Fruit fly (Drosophila melanogaster) whole organism, prepupa: ENCODE data around the gene CG14963.

Experiments used
- Blimp-1 ChIP-seq: fragments of 200-800 bp; sonication (Bioruptor generic); optimal IDR thresholded peaks from 3 replicates; lab custom pipeline; 2017; ENCODE audit warnings: missing biosample characterization, missing genetic modification characterization, mild to moderate bottlenecking, moderate library complexity, missing genetic modification reagents
- CG10631 ChIP-seq: fragments of 200-800 bp; sonication (Bioruptor generic); optimal IDR thresholded peaks from 2 replicates; lab custom pipeline; 2016; ENCODE audit warnings: missing biosample characterization, missing genetic modification characterization
- CG10669 ChIP-seq: fragments of 200-800 bp; sonication (Bioruptor generic); optimal IDR thresholded peaks from 3 replicates; lab custom pipeline; 2018; ENCODE audit warnings: missing biosample characterization, mild to moderate bottlenecking, missing genetic modification characterization, moderate library complexity
- CG11294 ChIP-seq: fragments of 200-800 bp; sonication (Bioruptor generic); IDR thresholded peaks from 2 replicates; pipeline ENCODE4 v1.3.6; 2022; ENCODE audit warnings: missing biosample characterization, missing genetic modification characterization
- CG11762 ChIP-seq: fragments of 200-800 bp; sonication (Bioruptor generic); optimal IDR thresholded peaks from 3 replicates; lab custom pipeline; 2016; ENCODE audit warnings: missing biosample characterization, missing genetic modification characterization; ENCODE audit not compliant: insufficient read depth
- CG11902 ChIP-seq: fragments of 200-800 bp; sonication (Bioruptor generic); optimal IDR thresholded peaks from 3 replicates; lab custom pipeline; 2016; ENCODE audit warnings: missing biosample characterization, missing genetic modification characterization
- CG15336 ChIP-seq: fragments of 200-800 bp; sonication (Bioruptor generic); IDR thresholded peaks from 2 replicates; pipeline ENCODE4 v1.3.6; 2022; ENCODE audit warnings: missing biosample characterization, missing genetic modification characterization
- CG1621 ChIP-seq: fragments of 200-800 bp; sonication (Bioruptor generic); optimal IDR thresholded peaks from 3 replicates; lab custom pipeline; 2018; ENCODE audit warnings: missing biosample characterization, mild to moderate bottlenecking, missing genetic modification characterization
- CG16779 ChIP-seq: fragments of 200-800 bp; sonication (Bioruptor generic); optimal IDR thresholded peaks from 3 replicates; lab custom pipeline; 2017; ENCODE audit warnings: missing biosample characterization, mild to moderate bottlenecking, missing genetic modification characterization
- CG3032 ChIP-seq: fragments of 200-800 bp; optimal IDR thresholded peaks from 2 replicates; lab custom pipeline; 2019; ENCODE audit warnings: missing biosample characterization, mild to moderate bottlenecking, missing genetic modification characterization, moderate library complexity
- CG31627 ChIP-seq: fragments of 200-800 bp; sonication (Bioruptor generic); optimal IDR thresholded peaks from 3 replicates; lab custom pipeline; 2016; ENCODE audit warnings: missing biosample characterization, missing genetic modification characterization
- CG32006 ChIP-seq: fragments of 200-800 bp; sonication (Bioruptor generic); optimal IDR thresholded peaks from 3 replicates; lab custom pipeline; 2017; ENCODE audit warnings: missing biosample characterization, mild to moderate bottlenecking, missing genetic modification characterization
- CG3919 ChIP-seq: fragments of 200-800 bp; sonication (Bioruptor generic); optimal IDR thresholded peaks from 3 replicates; lab custom pipeline; 2016; ENCODE audit warnings: missing biosample characterization, missing genetic modification characterization
- CG4318 ChIP-seq: fragments of 200-800 bp; sonication (Bioruptor generic); optimal IDR thresholded peaks from 3 replicates; lab custom pipeline; 2017; ENCODE audit warnings: missing biosample characterization, mild to moderate bottlenecking, missing genetic modification characterization
- CG6163 ChIP-seq: fragments of 200-800 bp; sonication (Bioruptor generic); IDR thresholded peaks from 3 replicates; pipeline ENCODE4 v1.3.6; 2022; ENCODE audit warnings: missing biosample characterization, missing genetic modification characterization
- CG6792 ChIP-seq: fragments of 200-800 bp; sonication (Bioruptor generic); optimal IDR thresholded peaks from 3 replicates; lab custom pipeline; 2016; ENCODE audit warnings: missing biosample characterization, missing genetic modification characterization
- CG6854 ChIP-seq: fragments of 200-800 bp; sonication (Bioruptor generic); optimal IDR thresholded peaks from 2 replicates; lab custom pipeline; 2017; ENCODE audit warnings: missing biosample characterization, mild to moderate bottlenecking, missing genetic modification characterization
- CG7368 ChIP-seq: fragments of 200-800 bp; sonication (Bioruptor generic); optimal IDR thresholded peaks from 3 replicates; lab custom pipeline; 2016; ENCODE audit warnings: missing biosample characterization, missing genetic modification characterization
- CG8119 ChIP-seq: fragments of 200-800 bp; sonication (Bioruptor generic); IDR thresholded peaks from 3 replicates; pipeline ENCODE4 v1.3.6; 2022; ENCODE audit warnings: missing biosample characterization, missing genetic modification characterization
- CG8319 ChIP-seq: fragments of 200-800 bp; sonication (Bioruptor generic); optimal IDR thresholded peaks from 3 replicates; lab custom pipeline; 2016; ENCODE audit warnings: missing biosample characterization, missing genetic modification characterization
- CG8632 ChIP-seq: fragments of 200-800 bp; sonication (Bioruptor generic); optimal IDR thresholded peaks from 3 replicates; lab custom pipeline; 2016; ENCODE audit warnings: missing biosample characterization, missing genetic modification characterization
- Eip75B ChIP-seq: fragments of 200-800 bp; sonication (Bioruptor generic); optimal IDR thresholded peaks from 3 replicates; lab custom pipeline; 2016; ENCODE audit warnings: missing biosample characterization, missing genetic modification characterization
- Eip78C ChIP-seq: fragments of 200-800 bp; sonication (Bioruptor generic); peaks from one replicate; lab custom pipeline; 2016; ENCODE audit warnings: missing biosample characterization, missing genetic modification characterization
- Eip93F ChIP-seq: fragments of 200-800 bp; sonication (Bioruptor generic); optimal IDR thresholded peaks from 2 replicates; lab custom pipeline; 2016; ENCODE audit warnings: missing biosample characterization, mild to moderate bottlenecking, missing genetic modification characterization
- Ets21C ChIP-seq: fragments of 200-800 bp; sonication (Bioruptor generic); optimal IDR thresholded peaks from 3 replicates; lab custom pipeline; 2016; ENCODE audit warnings: missing biosample characterization, missing genetic modification characterization
- Ets96B ChIP-seq: fragments of 200-800 bp; optimal IDR thresholded peaks from 2 replicates; lab custom pipeline; 2019; ENCODE audit warnings: missing biosample characterization, mild to moderate bottlenecking, missing genetic modification characterization, moderate library complexity
- Gug ChIP-seq: fragments of 200-800 bp; sonication (Bioruptor generic); IDR thresholded peaks from 2 replicates; pipeline ENCODE4 v1.3.6; 2022; ENCODE audit warnings: missing biosample characterization, missing genetic modification characterization
- Hr38 ChIP-seq: sonication (Bioruptor generic); optimal IDR thresholded peaks from 2 replicates; lab custom pipeline; 2016; ENCODE audit warnings: missing biosample characterization, missing genetic modification characterization
- Hr4 ChIP-seq: fragments of 200-800 bp; sonication (Bioruptor generic); optimal IDR thresholded peaks from 3 replicates; lab custom pipeline; 2016; ENCODE audit warnings: missing biosample characterization, missing genetic modification characterization
- Met ChIP-seq: fragments of 200-800 bp; sonication (Bioruptor generic); optimal IDR thresholded peaks from 3 replicates; lab custom pipeline; 2016; ENCODE audit warnings: missing biosample characterization, missing genetic modification characterization
- OdsH ChIP-seq: fragments of 200-800 bp; sonication (Bioruptor generic); optimal IDR thresholded peaks from 3 replicates; lab custom pipeline; 2016; ENCODE audit warnings: missing biosample characterization, missing genetic modification characterization
- Sox102F ChIP-seq: fragments of 200-800 bp; sonication (Bioruptor generic); optimal IDR thresholded peaks from 2 replicates; lab custom pipeline; 2016; ENCODE audit warnings: missing biosample characterization, mild to moderate bottlenecking, missing genetic modification characterization
- Sox14 ChIP-seq: fragments of 200-800 bp; sonication (Bioruptor generic); optimal IDR thresholded peaks from 3 replicates; lab custom pipeline; 2016; ENCODE audit warnings: missing biosample characterization, missing genetic modification characterization
- Sox15 ChIP-seq: fragments of 200-800 bp; sonication (Bioruptor generic); optimal IDR thresholded peaks from 3 replicates; lab custom pipeline; 2016; ENCODE audit warnings: missing biosample characterization, missing genetic modification characterization
- achi ChIP-seq: fragments of 200-800 bp; sonication (Bioruptor generic); optimal IDR thresholded peaks from 3 replicates; lab custom pipeline; 2016; ENCODE audit warnings: missing biosample characterization, missing genetic modification characterization
- acj6 ChIP-seq: fragments of 200-800 bp; sonication (Bioruptor generic); optimal IDR thresholded peaks from 3 replicates; lab custom pipeline; 2016; ENCODE audit warnings: missing biosample characterization, missing genetic modification characterization
- cyc ChIP-seq: fragments of 200-800 bp; sonication (Bioruptor generic); optimal IDR thresholded peaks from 3 replicates; lab custom pipeline; 2016; ENCODE audit warnings: missing biosample characterization, missing genetic modification characterization
- dac ChIP-seq: fragments of 200-800 bp; sonication (Bioruptor generic); optimal IDR thresholded peaks from 2 replicates; lab custom pipeline; 2017; ENCODE audit warnings: missing biosample characterization, mild to moderate bottlenecking, missing genetic modification characterization
- dsx ChIP-seq: fragments of 200-800 bp; optimal IDR thresholded peaks from 3 replicates; lab custom pipeline; 2019; ENCODE audit warnings: missing biosample characterization, mild to moderate bottlenecking, missing genetic modification characterization, moderate library complexity; ENCODE audit not compliant: poor library complexity, severe bottlenecking
- eg ChIP-seq: fragments of 200-800 bp; sonication (Bioruptor generic); IDR thresholded peaks from 3 replicates; pipeline ENCODE4 v1.3.6; 2022; ENCODE audit warnings: missing biosample characterization, missing genetic modification characterization
- esn ChIP-seq: fragments of 200-800 bp; sonication (Bioruptor generic); optimal IDR thresholded peaks from 2 replicates; lab custom pipeline; 2016; ENCODE audit warnings: missing biosample characterization, mild to moderate bottlenecking, missing genetic modification characterization, moderate library complexity
- fd59A ChIP-seq: fragments of 200-800 bp; sonication (Bioruptor generic); optimal IDR thresholded peaks from 2 replicates; lab custom pipeline; 2017; ENCODE audit warnings: missing biosample characterization, mild to moderate bottlenecking, missing genetic modification characterization, missing genetic modification reagents
- fkh ChIP-seq: fragments of 200-800 bp; sonication (Bioruptor generic); optimal IDR thresholded peaks from 3 replicates; lab custom pipeline; 2017; ENCODE audit warnings: missing biosample characterization, mild to moderate bottlenecking, missing genetic modification characterization, moderate library complexity
- net ChIP-seq: fragments of 200-800 bp; sonication (Bioruptor generic); optimal IDR thresholded peaks from 3 replicates; lab custom pipeline; 2016; ENCODE audit warnings: missing biosample characterization, missing genetic modification characterization
- pdm3 ChIP-seq: fragments of 200-800 bp; sonication (Bioruptor generic); optimal IDR thresholded peaks from 3 replicates; lab custom pipeline; 2016; ENCODE audit warnings: missing biosample characterization, missing genetic modification characterization
- salr ChIP-seq, 2 experiments: fragments of 200-800 bp; sonication (Bioruptor generic); optimal IDR thresholded peaks; 3 replicates each; lab custom pipeline; 2016 to 2018; ENCODE audit warnings: missing biosample characterization in 2 of 2, missing genetic modification characterization in 2 of 2, mild to moderate bottlenecking in 1 of 2
- spab ChIP-seq: fragments of 200-800 bp; sonication (Bioruptor generic); optimal IDR thresholded peaks from 2 replicates; lab custom pipeline; 2017; ENCODE audit warnings: missing biosample characterization, mild to moderate bottlenecking, missing genetic modification characterization, missing genetic modification reagents
- svp ChIP-seq: fragments of 200-800 bp; sonication (Bioruptor generic); peaks from one replicate; lab custom pipeline; 2016; ENCODE audit warnings: missing biosample characterization, missing genetic modification characterization
- topi ChIP-seq: fragments of 200-800 bp; sonication (Bioruptor generic); optimal IDR thresholded peaks from 3 replicates; lab custom pipeline; 2016; ENCODE audit warnings: missing biosample characterization, missing genetic modification characterization

CG14963 gene

DNA sequence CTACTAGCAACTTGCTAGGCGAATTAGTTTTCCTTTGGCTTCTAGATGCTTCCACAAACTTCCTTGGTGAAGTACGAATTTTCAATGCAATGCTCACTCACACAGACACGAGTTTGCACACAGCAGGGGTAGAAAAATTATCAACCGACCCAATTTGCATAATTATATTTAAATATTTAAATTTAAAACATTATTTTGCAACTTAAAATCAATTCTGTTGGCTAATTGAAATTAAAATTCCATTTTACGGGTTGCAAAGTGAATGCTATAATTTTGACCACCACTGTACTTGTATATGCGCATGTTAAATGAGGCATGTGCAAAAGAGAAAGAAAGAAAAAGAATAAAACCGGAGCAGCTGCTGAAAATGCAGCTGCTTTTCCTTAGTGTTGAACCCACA is 21.7 kb upstream of the CG14963 start (continued):
- peak; percentile 74 for TF ChIP-seq CG6854 (GFP tag; lab: Kevin White, UChicago)
- TF ChIP-seq Sox102F (GFP tag; lab: Kevin White, UChicago), result peak; percentile 97
- peak; percentile 94 for TF ChIP-seq CG4318 (GFP tag; lab: Kevin White, UChicago)
- peak; percentile 98 for TF ChIP-seq Gug (GFP tag; lab: Robert Waterston, UW)
- peak; percentile 99 for TF ChIP-seq CG6163
- TF ChIP-seq CG3032 (tag; lab: Kevin White, UChicago), result peak; percentile 91
- TF ChIP-seq pdm3 (GFP tag; lab: Kevin White, UChicago), result peak; percentile 97
- peak; percentile 94 for TF ChIP-seq Sox14 (GFP tag; lab: Kevin White, UChicago)
- TF ChIP-seq, all 60 proteins: peak for 59

DNA sequence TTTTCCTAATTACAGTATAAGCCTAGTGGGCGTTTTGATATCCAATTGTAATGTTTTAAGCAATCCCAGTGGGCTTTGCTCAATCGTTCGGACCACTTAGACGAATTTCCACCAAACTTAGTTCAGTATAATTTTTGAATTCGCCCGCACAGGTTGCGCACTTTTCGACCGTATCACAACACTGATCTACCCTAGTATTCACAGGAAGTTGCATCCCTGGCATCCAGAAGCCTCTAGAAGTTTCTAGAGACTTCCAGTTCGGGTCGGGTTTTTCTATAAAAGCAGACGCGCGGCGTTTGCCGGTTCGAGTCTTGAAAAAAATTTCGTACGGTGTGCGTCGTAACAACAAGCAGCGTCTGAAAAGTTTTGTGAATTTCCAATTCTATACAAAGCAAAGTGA is 20.6 kb upstream of the CG14963 start, which contains the start of gene Hsp83:
Hsp83 (plus strand) TSS at position 58 of the 400 bp plus-strand sequence.
- peak; percentile 92 for TF ChIP-seq CG8632 (GFP tag; lab: Kevin White, UChicago)
- peak; percentile 99 for TF ChIP-seq Eip78C
- TF ChIP-seq CG8119 (GFP tag; lab: Robert Waterston, UW), result peak; percentile 82
- peak; percentile 79 for TF ChIP-seq spab (GFP tag; lab: Kevin White, UChicago)
- TF ChIP-seq Hr4 (GFP tag; lab: Kevin White, UChicago), result peak; percentile 72
- TF ChIP-seq Ets96B (tag; lab: Kevin White, UChicago), result peak; percentile 68
- peak; percentile 96 for TF ChIP-seq CG7368 (GFP tag; lab: Kevin White, UChicago)
- TF ChIP-seq CG3032 (tag; lab: Kevin White, UChicago), result peak; percentile 82
- TF ChIP-seq CG8319, result peak; percentile 89
- peak; percentile 88 for TF ChIP-seq pdm3 (GFP tag; lab: Kevin White, UChicago)
- TF ChIP-seq acj6, result peak; percentile 85
- peak; percentile 84 for TF ChIP-seq OdsH (GFP tag; lab: Kevin White, UChicago)
- TF ChIP-seq salr (GFP tag; optimal IDR thresholded peaks at IDR 0.05; lab: Kevin White, UChicago), result peak; percentile 3 to 90
- peak; percentile 90 for TF ChIP-seq CG10669 (GFP tag; lab: Kevin White, UChicago)
- peak; percentile 91 for TF ChIP-seq Blimp-1 (GFP tag; lab: Kevin White, UChicago)
- peak; percentile 72 for TF ChIP-seq CG15336 (GFP tag; lab: Robert Waterston, UW)
- TF ChIP-seq topi (GFP tag; lab: Kevin White, UChicago), result peak; percentile 92
- TF ChIP-seq Sox102F (GFP tag; lab: Kevin White, UChicago), result peak; percentile 98
- peak; percentile 82 for TF ChIP-seq fkh (GFP tag; lab: Kevin White, UChicago)
- TF ChIP-seq Hr38, result no peak
- peak; percentile 96 for TF ChIP-seq net (GFP tag; lab: Kevin White, UChicago)
- peak; percentile 94 for TF ChIP-seq eg (GFP tag; lab: Robert Waterston, UW)
- TF ChIP-seq cyc (GFP tag; lab: Kevin White, UChicago), result peak; percentile 90
- peak; percentile 77 for TF ChIP-seq CG10631 (GFP tag; lab: Kevin White, UChicago)
- peak; percentile 34 for TF ChIP-seq CG4318 (GFP tag; lab: Kevin White, UChicago)
- TF ChIP-seq Eip75B, result peak; percentile 95
- peak; percentile 76 for TF ChIP-seq Ets21C
- TF ChIP-seq CG16779 (tag; lab: Kevin White, UChicago), result peak; percentile 98
- peak; percentile 69 for TF ChIP-seq CG32006 (GFP tag; lab: Kevin White, UChicago)
- peak; percentile 94 for TF ChIP-seq Met
- TF ChIP-seq achi (GFP tag; lab: Kevin White, UChicago), result peak; percentile 88
- TF ChIP-seq Gug (GFP tag; lab: Robert Waterston, UW), result peak; percentile 70
- peak; percentile 85 for TF ChIP-seq fd59A (GFP tag; lab: Kevin White, UChicago)
- TF ChIP-seq CG3919 (GFP tag; lab: Kevin White, UChicago), result peak; percentile 96
- peak; percentile 84 for TF ChIP-seq Sox14 (GFP tag; lab: Kevin White, UChicago)
- TF ChIP-seq dsx, result peak; percentile 77
- TF ChIP-seq Eip93F, result peak; percentile 89
- TF ChIP-seq Sox15 (GFP tag; lab: Kevin White, UChicago), result peak; percentile 18
- peak; percentile 83 for TF ChIP-seq CG31627 (GFP tag; lab: Kevin White, UChicago)
- peak; percentile 89 for TF ChIP-seq CG1621 (tag; lab: Kevin White, UChicago)
- peak; percentile 97 for TF ChIP-seq esn (GFP tag; lab: Kevin White, UChicago)
- TF ChIP-seq dac, result peak; percentile 68
- TF ChIP-seq CG11902 (GFP tag; lab: Kevin White, UChicago), result peak; percentile 34
- peak; percentile 97 for TF ChIP-seq CG6163
- peak; percentile 90 for TF ChIP-seq CG6792 (GFP tag; lab: Kevin White, UChicago)
- TF ChIP-seq CG11762 (GFP tag; lab: Kevin White, UChicago), result peak; percentile 82
- TF ChIP-seq svp (GFP tag; lab: Kevin White, UChicago), result no peak
- TF ChIP-seq CG11294 (GFP tag; lab: Robert Waterston, UW), result peak; percentile 53; the same call in 1 of the 2 replicates
